Fruit fly (Drosophila melanogaster) Kc167 (cell line): ENCODE data around the gene CG31960.

ENCODE experiments used
- Myc ChIP-seq: fragments of >200 bp; optimal IDR thresholded peaks from 2 replicates; lab custom pipeline; 2017; ENCODE audit warnings: missing external identifiers
- Sin3A ChIP-seq: fragments of >200 bp; optimal IDR thresholded peaks from 2 replicates; lab custom pipeline; 2018; ENCODE audit warnings: missing external identifiers
- h ChIP-seq: fragments of >200 bp; optimal IDR thresholded peaks from 3 replicates; lab custom pipeline; 2018; ENCODE audit warnings: missing external identifiers
- insv ChIP-seq: fragments of >200 bp; optimal IDR thresholded peaks from 3 replicates; lab custom pipeline; 2018; ENCODE audit warnings: missing external identifiers
- psq ChIP-seq: fragments of >200 bp; optimal IDR thresholded peaks from 2 replicates; lab custom pipeline; 2017; ENCODE audit warnings: missing external identifiers
- ttk ChIP-seq: sonication (Bioruptor generic); optimal IDR thresholded peaks from 2 replicates; lab custom pipeline; 2017; ENCODE audit warnings: missing external identifiers

CG31960 gene

DNA sequence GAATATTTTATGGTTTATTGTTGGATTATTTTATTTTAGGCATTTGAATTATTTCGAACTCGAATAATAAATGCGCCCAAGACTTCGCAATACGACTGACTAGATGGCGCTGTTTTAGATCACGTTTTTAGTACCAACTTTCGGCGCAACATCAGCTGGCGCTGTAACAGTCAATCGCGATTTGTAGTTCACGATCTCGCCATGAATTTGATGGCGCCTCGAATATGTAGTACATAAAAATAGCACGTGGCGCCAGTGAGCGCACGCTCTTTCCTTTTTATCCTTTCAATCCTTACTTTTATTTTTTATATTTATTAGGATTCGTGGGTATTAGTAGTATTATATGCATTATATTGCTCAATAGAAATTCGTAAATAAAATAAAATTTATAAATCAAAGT is 1.5 kb downstream of the CG31960 start:
- TF ChIP-seq psq (lab: Kevin White, UChicago) (no peak), insv (lab: Kevin White, UChicago) (no peak), Sin3A (no peak), h (lab: Kevin White, UChicago) (no peak), ttk (lab: Kevin White, UChicago) (no peak), Myc (lab: Kevin White, UChicago) (no peak)

dm6 chr2L:3787028-3787427 is 2.3 kb downstream of the CG31960 start, which contains the start of gene bark:
Gene bark, plus strand, starts transcription at chr2L:3787167.
- TF ChIP-seq Myc (lab: Kevin White, UChicago) (no peak), h (lab: Kevin White, UChicago) (no peak), insv (lab: Kevin White, UChicago) (no peak), psq (lab: Kevin White, UChicago) (no peak), ttk (lab: Kevin White, UChicago) (no peak), Sin3A (no peak)

- no peak for TF ChIP-seq insv (lab: Kevin White, UChicago)
- TF ChIP-seq psq (lab: Kevin White, UChicago) = no peak
- no peak for TF ChIP-seq Myc (lab: Kevin White, UChicago)
- TF ChIP-seq ttk (lab: Kevin White, UChicago) = no peak
- no peak for TF ChIP-seq Sin3A
- TF ChIP-seq h (lab: Kevin White, UChicago) = no peak
Observed at dm6 chr2L:3788150-3788549, 3.4 kb downstream of the CG31960 start.

- TF ChIP-seq Sin3A = no peak
- TF ChIP-seq h (lab: Kevin White, UChicago) = no peak
- TF ChIP-seq insv (lab: Kevin White, UChicago) = no peak
- TF ChIP-seq psq (lab: Kevin White, UChicago) = no peak
- no peak for TF ChIP-seq Myc (lab: Kevin White, UChicago)
- TF ChIP-seq ttk (lab: Kevin White, UChicago) = no peak
Observed at dm6 chr2L:3789290-3790067, 4.7 kb downstream of the CG31960 start.

DNA sequence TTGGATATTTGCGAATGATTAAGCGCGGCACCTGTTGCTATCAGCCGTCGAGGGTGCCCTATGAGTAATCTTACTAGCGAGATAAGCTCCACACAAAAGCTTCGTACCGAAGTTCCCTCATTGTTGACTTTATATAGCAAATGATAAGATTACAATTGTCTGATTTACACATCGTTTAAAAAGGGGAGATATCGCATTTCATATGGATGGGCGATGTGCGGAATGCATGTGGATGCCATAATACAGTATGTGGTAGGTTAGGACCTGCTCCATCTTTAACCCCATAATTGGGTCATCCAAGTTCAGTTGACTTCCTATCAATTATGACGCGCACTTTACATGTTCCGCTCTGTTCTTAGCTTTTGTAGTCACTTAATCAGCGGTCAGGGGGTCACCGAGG is 6.9 kb downstream of the CG31960 start:
- TF ChIP-seq ttk (lab: Kevin White, UChicago) (no peak), Sin3A (no peak), insv (lab: Kevin White, UChicago) (no peak), psq (lab: Kevin White, UChicago) (no peak), h (lab: Kevin White, UChicago) (no peak), Myc (lab: Kevin White, UChicago) (no peak)

dm6 chr2L:3802818-3803456 is 18.2 kb downstream of the CG31960 start:
- TF ChIP-seq Myc (lab: Kevin White, UChicago) (no peak), h (lab: Kevin White, UChicago) (no peak), Sin3A (no peak), ttk (lab: Kevin White, UChicago) (no peak), psq (lab: Kevin White, UChicago) (no peak), insv (lab: Kevin White, UChicago) (no peak)

dm6 chr2L:3803466-3804143 is 18.9 kb downstream of the CG31960 start, which contains the start of gene Reph:
Gene Reph, plus strand, starts transcription at chr2L:3803545.
- TF ChIP-seq h (lab: Kevin White, UChicago) (no peak), Sin3A (no peak), Myc (lab: Kevin White, UChicago) (no peak), psq (lab: Kevin White, UChicago) (no peak), insv (lab: Kevin White, UChicago) (no peak), ttk (lab: Kevin White, UChicago) (no peak)

dm6 chr2L:3804641-3805273 is 20.0 kb downstream of the CG31960 start:
- TF ChIP-seq Sin3A (no peak), insv (lab: Kevin White, UChicago) (no peak), Myc (lab: Kevin White, UChicago) (no peak), psq (lab: Kevin White, UChicago) (no peak), h (lab: Kevin White, UChicago) (no peak), ttk (lab: Kevin White, UChicago) (no peak)

- TF ChIP-seq psq (lab: Kevin White, UChicago) (no peak), Sin3A (no peak), insv (lab: Kevin White, UChicago) (no peak), Myc (lab: Kevin White, UChicago) (no peak), ttk (lab: Kevin White, UChicago) (no peak), h (lab: Kevin White, UChicago) (no peak)
Observed at dm6 chr2L:3805274-3806196, 20.8 kb downstream of the CG31960 start.
